Fruit fly (Drosophila melanogaster) whole organism, embryonic: Measurements from ENCODE around the gene crm.

Experiments used
- ATbp ChIP-seq: fragments of 200-800 bp; sonication (Bioruptor generic); optimal IDR thresholded peaks from 2 replicates; lab custom pipeline; 2017; ENCODE audit warnings: missing biosample characterization, mild to moderate bottlenecking, missing genetic modification characterization, missing genetic modification reagents
- Antp ChIP-seq: fragments of 200-800 bp; sonication (Bioruptor generic); optimal IDR thresholded peaks from 3 replicates; lab custom pipeline; 2016; ENCODE audit warnings: missing biosample characterization, missing genetic modification characterization
- CG10267 ChIP-seq: fragments of 200-800 bp; sonication (Bioruptor generic); optimal IDR thresholded peaks from 2 replicates; lab custom pipeline; 2018; ENCODE audit warnings: missing biosample characterization, mild to moderate bottlenecking, missing genetic modification characterization, moderate library complexity
- CG11093 ChIP-seq: fragments of 200-800 bp; sonication (Bioruptor generic); IDR thresholded peaks from 3 replicates; pipeline ENCODE4 v1.3.6; 2022; ENCODE audit warnings: missing biosample characterization, missing genetic modification characterization
- CG12104 ChIP-seq: fragments of 200-800 bp; sonication (Bioruptor generic); optimal IDR thresholded peaks from 3 replicates; lab custom pipeline; 2016; ENCODE audit warnings: missing biosample characterization, missing genetic modification characterization
- CG14050 ChIP-seq: fragments of 200-800 bp; sonication (Bioruptor generic); IDR thresholded peaks from 3 replicates; pipeline ENCODE4 v1.3.6; 2022; ENCODE audit warnings: missing biosample characterization, missing genetic modification characterization
- CG14965 ChIP-seq: fragments of 200-800 bp; sonication (Bioruptor generic); optimal IDR thresholded peaks from 2 replicates; lab custom pipeline; 2016; ENCODE audit warnings: missing biosample characterization, missing genetic modification characterization, borderline replicate concordance
- CG15073 ChIP-seq: fragments of 200-800 bp; sonication (Bioruptor generic); optimal IDR thresholded peaks from 2 replicates; lab custom pipeline; 2016; ENCODE audit warnings: missing biosample characterization, missing genetic modification characterization
- CG1529 ChIP-seq: fragments of 200-800 bp; sonication (Bioruptor generic); optimal IDR thresholded peaks from 3 replicates; lab custom pipeline; 2018; ENCODE audit warnings: missing biosample characterization, missing genetic modification characterization
- CG18011 ChIP-seq: fragments of 200-800 bp; sonication (Bioruptor generic); optimal IDR thresholded peaks from 2 replicates; lab custom pipeline; 2017; ENCODE audit warnings: missing biosample characterization, missing genetic modification characterization, mild to moderate bottlenecking, moderate library complexity, missing genotype
- CG2116 ChIP-seq: fragments of 200-800 bp; sonication (Bioruptor generic); optimal IDR thresholded peaks from 3 replicates; lab custom pipeline; 2018; ENCODE audit warnings: missing biosample characterization, mild to moderate bottlenecking, missing genetic modification characterization
- CG30020 ChIP-seq: fragments of 200-800 bp; optimal IDR thresholded peaks from 2 replicates; lab custom pipeline; 2019; ENCODE audit warnings: missing biosample characterization, mild to moderate bottlenecking, missing genetic modification characterization, moderate library complexity
- CG4328 ChIP-seq: fragments of 200-800 bp; sonication (Bioruptor generic); optimal IDR thresholded peaks from 3 replicates; lab custom pipeline; 2017; ENCODE audit warnings: missing biosample characterization, missing genetic modification reagents, missing genetic modification characterization
- CG4360 ChIP-seq: fragments of 200-800 bp; sonication (Bioruptor generic); IDR thresholded peaks from 2 replicates; pipeline ENCODE4 v1.3.6; 2022; ENCODE audit warnings: missing biosample characterization, missing genetic modification characterization
- CG4617 ChIP-seq: fragments of 200-800 bp; sonication (Bioruptor generic); optimal IDR thresholded peaks from 3 replicates; lab custom pipeline; 2016; ENCODE audit warnings: missing biosample characterization, missing genetic modification characterization, borderline replicate concordance
- CG5180 ChIP-seq: fragments of 200-800 bp; sonication (Bioruptor generic); optimal IDR thresholded peaks from 3 replicates; lab custom pipeline; 2017; ENCODE audit warnings: missing biosample characterization, missing genetic modification characterization, mild to moderate bottlenecking, moderate library complexity, missing genetic modification reagents
- CG6791 ChIP-seq: fragments of 200-800 bp; sonication (Bioruptor generic); IDR thresholded peaks from 3 replicates; pipeline ENCODE4 v1.3.6; 2022; ENCODE audit warnings: missing biosample characterization, missing genetic modification characterization; ENCODE audit not compliant: partially characterized antibody
- CG6854 ChIP-seq: fragments of 200-800 bp; sonication (Bioruptor generic); optimal IDR thresholded peaks from 3 replicates; lab custom pipeline; 2017; ENCODE audit warnings: missing biosample characterization, mild to moderate bottlenecking, missing genetic modification characterization
- CG9817 ChIP-seq: fragments of 200-800 bp; sonication (Bioruptor generic); optimal IDR thresholded peaks from 2 replicates; lab custom pipeline; 2018; ENCODE audit warnings: missing biosample characterization, mild to moderate bottlenecking, missing genetic modification characterization, moderate library complexity
- Gug ChIP-seq: fragments of 200-800 bp; sonication (Bioruptor generic); IDR thresholded peaks from 4 replicates; pipeline ENCODE4 v1.3.6; 2022; ENCODE audit warnings: missing biosample characterization, missing genetic modification characterization
- HLH4C ChIP-seq: fragments of 200-800 bp; sonication (Bioruptor generic); IDR thresholded peaks from 3 replicates; pipeline ENCODE4 v1.3.6; 2022; ENCODE audit warnings: missing biosample characterization, missing genetic modification characterization; ENCODE audit not compliant: partially characterized antibody
- Hmr ChIP-seq: fragments of 200-800 bp; sonication (Bioruptor generic); optimal IDR thresholded peaks from 3 replicates; lab custom pipeline; 2017; ENCODE audit warnings: mild to moderate bottlenecking, missing biosample characterization, missing genetic modification reagents, missing genetic modification characterization
- Hr51 ChIP-seq, 2 experiments: fragments of 200-800 bp; sonication (Bioruptor generic); optimal IDR thresholded peaks; 2 replicates in 1 of 2; 3 replicates in 1 of 2; lab custom pipeline; 2016 to 2018; ENCODE audit warnings: missing biosample characterization in 2 of 2, missing genetic modification characterization in 2 of 2, mild to moderate bottlenecking in 1 of 2, moderate library complexity in 1 of 2
- Hsf ChIP-seq: fragments of 200-800 bp; sonication (Bioruptor generic); optimal IDR thresholded peaks from 3 replicates; lab custom pipeline; 2016; ENCODE audit warnings: missing biosample characterization, missing genetic modification characterization
- Lhr ChIP-seq: fragments of 200-800 bp; sonication (Bioruptor generic); optimal IDR thresholded peaks from 3 replicates; lab custom pipeline; 2017; ENCODE audit warnings: mild to moderate bottlenecking, missing biosample characterization, missing genetic modification reagents, missing genetic modification characterization
- Myb ChIP-seq: fragments of 200-800 bp; sonication (Bioruptor generic); optimal IDR thresholded peaks from 2 replicates; lab custom pipeline; 2016; ENCODE audit warnings: missing biosample characterization, missing genetic modification characterization
- Tbp ChIP-seq: fragments of >200 bp; optimal IDR thresholded peaks from 2 replicates; lab custom pipeline; 2018; ENCODE audit warnings: missing biosample characterization, missing genetic modification characterization
- abd-A ChIP-seq: fragments of 200-800 bp; sonication (Bioruptor generic); optimal IDR thresholded peaks from 3 replicates; lab custom pipeline; 2019; ENCODE audit warnings: missing biosample characterization, mild to moderate bottlenecking, missing genetic modification characterization, moderate library complexity
- cato ChIP-seq: fragments of 200-800 bp; sonication (Bioruptor generic); optimal IDR thresholded peaks from 2 replicates; lab custom pipeline; 2016; ENCODE audit warnings: missing biosample characterization, missing genetic modification characterization, borderline replicate concordance
- dimm ChIP-seq: fragments of 200-800 bp; sonication (Bioruptor generic); IDR thresholded peaks from 2 replicates; pipeline ENCODE4 v1.3.6; 2022; ENCODE audit warnings: missing biosample characterization, missing genetic modification characterization
- ewg ChIP-seq: fragments of 200-800 bp; sonication (Bioruptor generic); optimal IDR thresholded peaks from 3 replicates; lab custom pipeline; 2017; ENCODE audit warnings: mild to moderate bottlenecking, missing biosample characterization, missing genetic modification reagents, missing genetic modification characterization
- fd102C ChIP-seq: fragments of 200-800 bp; sonication (Bioruptor generic); optimal IDR thresholded peaks from 2 replicates; lab custom pipeline; 2018; ENCODE audit warnings: missing biosample characterization, mild to moderate bottlenecking, missing genetic modification characterization, moderate library complexity
- fd3F ChIP-seq: fragments of 200-800 bp; sonication (Bioruptor generic); optimal IDR thresholded peaks from 2 replicates; lab custom pipeline; 2018; ENCODE audit warnings: missing biosample characterization, mild to moderate bottlenecking, missing genetic modification characterization, moderate library complexity
- fd64A ChIP-seq: fragments of 200-800 bp; sonication (Bioruptor generic); optimal IDR thresholded peaks from 3 replicates; lab custom pipeline; 2018; ENCODE audit warnings: missing biosample characterization, mild to moderate bottlenecking, missing genetic modification characterization
- fu2 ChIP-seq: fragments of 200-800 bp; sonication (Bioruptor generic); optimal IDR thresholded peaks from 2 replicates; lab custom pipeline; 2016; ENCODE audit warnings: missing biosample characterization, missing genetic modification characterization
- hb ChIP-seq: fragments of 200-800 bp; sonication (Bioruptor generic); IDR thresholded peaks from 3 replicates; pipeline ENCODE4 v1.3.6; 2022; ENCODE audit warnings: missing biosample characterization, missing genetic modification characterization; ENCODE audit not compliant: partially characterized antibody
- hth ChIP-seq: fragments of >200 bp; optimal IDR thresholded peaks from 2 replicates; lab custom pipeline; 2017; ENCODE audit warnings: inconsistent platforms
- ind ChIP-seq: fragments of 200-800 bp; sonication (Bioruptor generic); optimal IDR thresholded peaks from 3 replicates; lab custom pipeline; 2016; ENCODE audit warnings: missing biosample characterization, missing genetic modification characterization
- ken ChIP-seq: fragments of 200-800 bp; sonication (Bioruptor generic); IDR thresholded peaks from 3 replicates; pipeline ENCODE4 v1.3.6; 2022; ENCODE audit warnings: missing biosample characterization, missing genetic modification characterization
- lmd ChIP-seq: fragments of 200-800 bp; sonication (Bioruptor generic); IDR thresholded peaks from 2 replicates; pipeline ENCODE4 v1.3.6; 2022; ENCODE audit warnings: missing biosample characterization, missing genetic modification characterization
- lola ChIP-seq, 3 experiments: fragments of >200 bp in 2 of 3; fragments of 200-800 bp in 1 of 3; sonication (Bioruptor generic) in 1 of 3; optimal IDR thresholded peaks; 2 replicates each; lab custom pipeline; 2017 to 2019; ENCODE audit warnings: missing biosample characterization in 3 of 3, missing genetic modification characterization in 3 of 3, mild to moderate bottlenecking in 1 of 3, moderate library complexity in 1 of 3
- pita ChIP-seq: fragments of 200-800 bp; sonication (Bioruptor generic); optimal IDR thresholded peaks from 2 replicates; lab custom pipeline; 2017; ENCODE audit warnings: missing biosample characterization, mild to moderate bottlenecking, missing genetic modification characterization
- pros ChIP-seq: fragments of 200-800 bp; sonication (Bioruptor generic); optimal IDR thresholded peaks from 3 replicates; lab custom pipeline; 2019; ENCODE audit warnings: missing biosample characterization, mild to moderate bottlenecking, missing genetic modification characterization, moderate library complexity
- sd ChIP-seq: fragments of 200-800 bp; sonication (Bioruptor generic); optimal IDR thresholded peaks from 3 replicates; lab custom pipeline; 2018; ENCODE audit warnings: missing biosample characterization, mild to moderate bottlenecking, missing genetic modification characterization, moderate library complexity
- shn ChIP-seq: fragments of 200-800 bp; sonication (Bioruptor generic); optimal IDR thresholded peaks from 3 replicates; lab custom pipeline; 2016; ENCODE audit warnings: missing biosample characterization, missing genetic modification characterization
- slbo ChIP-seq: fragments of 200-800 bp; sonication (Bioruptor generic); IDR thresholded peaks from 2 replicates; pipeline ENCODE4 v1.3.6; 2022; ENCODE audit warnings: missing biosample characterization, missing genetic modification characterization
- ttk ChIP-seq: fragments of 200-800 bp; sonication (Bioruptor generic); IDR thresholded peaks from 2 replicates; pipeline ENCODE4 v2.1.2; 2022; ENCODE audit warnings: missing biosample characterization, missing genetic modification characterization
- twi ChIP-seq: fragments of 200-800 bp; optimal IDR thresholded peaks from 2 replicates; lab custom pipeline; 2019; ENCODE audit warnings: missing biosample characterization, mild to moderate bottlenecking, missing genetic modification characterization, moderate library complexity
- vfl ChIP-seq: fragments of 200-800 bp; sonication (Bioruptor generic); optimal IDR thresholded peaks from 2 replicates; lab custom pipeline; 2016; ENCODE audit warnings: missing biosample characterization, missing genetic modification characterization
- wdn ChIP-seq: fragments of 200-800 bp; sonication (Bioruptor generic); IDR thresholded peaks from 2 replicates; pipeline ENCODE4 v1.3.6; 2022; ENCODE audit warnings: missing biosample characterization, missing genetic modification characterization

crm gene

dm6 chrX:2787267-2787666, 48.7 kb upstream of the crm start (continued):
- TF ChIP-seq ttk (GFP tag; lab: Robert Waterston, UW), result peak; percentile 75
- TF ChIP-seq Gug (GFP tag; lab: Robert Waterston, UW), result peak; percentile 72
- TF ChIP-seq CG1529 (GFP tag; lab: Kevin White, UChicago), result peak; percentile 81
- no peak for TF ChIP-seq Tbp (GFP tag; lab: Kevin White, UChicago)
- peak; percentile 86 for TF ChIP-seq ind (GFP tag; lab: Kevin White, UChicago)
- TF ChIP-seq pros (GFP tag; lab: Kevin White, UChicago), result no peak
- no peak; the same call in none of the 2 replicates for TF ChIP-seq wdn (GFP tag; lab: Robert Waterston, UW)
- peak; percentile 66 to 94 for TF ChIP-seq Hr51 (GFP tag; optimal IDR thresholded peaks at IDR 0.05; lab: Kevin White, UChicago)
- peak; percentile 44 for TF ChIP-seq fu2 (GFP tag; lab: Kevin White, UChicago)
- TF ChIP-seq Myb (GFP tag; lab: Kevin White, UChicago), result peak; percentile 41
- TF ChIP-seq CG4360 (GFP tag; lab: Robert Waterston, UW), result 0 out of 2 replicates have a peak, but pooled peaks have one; percentile 12
- peak; percentile 81 for TF ChIP-seq fd3F
- peak; percentile 1 for TF ChIP-seq CG15073 (GFP tag; lab: Kevin White, UChicago)
- peak; percentile 60; the same call in 1 of the 2 replicates for TF ChIP-seq dimm (GFP tag; lab: Robert Waterston, UW)
- peak; percentile 63 for TF ChIP-seq CG18011 (GFP tag; lab: Kevin White, UChicago)
- peak; percentile 81 for TF ChIP-seq slbo (GFP tag; lab: Robert Waterston, UW)
- TF ChIP-seq CG10267 (tag; lab: Kevin White, UChicago), result peak; percentile 71
- peak; percentile 86 for TF ChIP-seq lmd (GFP tag; lab: Robert Waterston, UW)
- TF ChIP-seq Antp (GFP tag; lab: Kevin White, UChicago), result peak; percentile 74
- peak; percentile 28 for TF ChIP-seq CG2116 (GFP tag; lab: Kevin White, UChicago)
- TF ChIP-seq CG5180 (GFP tag; lab: Kevin White, UChicago), result peak; percentile 75
- TF ChIP-seq sd (tag; lab: Kevin White, UChicago), result no peak
- TF ChIP-seq CG11093 (GFP tag; lab: Robert Waterston, UW), result peak; percentile 79; the same call in 2 of the 3 replicates
- TF ChIP-seq CG14965 (GFP tag; lab: Kevin White, UChicago), result no peak
- TF ChIP-seq CG4617, result peak; percentile 19
- no peak for TF ChIP-seq fd102C (GFP tag; lab: Kevin White, UChicago)
- TF ChIP-seq hb, result no peak
- peak; percentile 74 for TF ChIP-seq CG6854 (GFP tag; lab: Kevin White, UChicago)
- TF ChIP-seq CG12104 (GFP tag; lab: Kevin White, UChicago), result peak; percentile 80
- peak; percentile 54; the same call in 1 of the 3 replicates for TF ChIP-seq ken (GFP tag; lab: Robert Waterston, UW)
- TF ChIP-seq Lhr (GFP tag; lab: Kevin White, UChicago), result peak; percentile 31
- no peak for TF ChIP-seq pita (GFP tag; lab: Kevin White, UChicago)
- TF ChIP-seq ATbp (GFP tag; lab: Kevin White, UChicago), result peak; percentile 85
- TF ChIP-seq twi (tag; lab: Kevin White, UChicago), result peak; percentile 64
- TF ChIP-seq CG14050, result peak; percentile 78
- no peak for TF ChIP-seq HLH4C
- TF ChIP-seq Hmr (GFP tag; lab: Kevin White, UChicago), result peak; percentile 86
- TF ChIP-seq CG6791 (GFP tag; lab: Robert Waterston, UW), result no peak
- peak; percentile 76 for TF ChIP-seq CG9817
- TF ChIP-seq fd64A (GFP tag; lab: Kevin White, UChicago), result no peak
- peak; percentile 73 for TF ChIP-seq Hsf (GFP tag; lab: Kevin White, UChicago)
- peak; percentile 33 for TF ChIP-seq CG30020 (tag; lab: Kevin White, UChicago)
- no peak for TF ChIP-seq hth
- no peak for TF ChIP-seq abd-A (tag; lab: Kevin White, UChicago)
- peak; percentile 69 for TF ChIP-seq shn (GFP tag; lab: Kevin White, UChicago)
- TF ChIP-seq lola (GFP tag; optimal IDR thresholded peaks at IDR 0.05; lab: Kevin White, UChicago), result peak in 1 of 3 experiments; percentile 65
- TF ChIP-seq vfl (GFP tag; lab: Kevin White, UChicago), result peak; percentile 32
- TF ChIP-seq CG4328, result peak; percentile 58
- peak; percentile 65 for TF ChIP-seq cato (GFP tag; lab: Kevin White, UChicago)
- TF ChIP-seq ewg (GFP tag; lab: Kevin White, UChicago), result peak; percentile 82
